Worm (Caenorhabditis elegans): ENCODE measurements around the gene usp-4.

DNA sequence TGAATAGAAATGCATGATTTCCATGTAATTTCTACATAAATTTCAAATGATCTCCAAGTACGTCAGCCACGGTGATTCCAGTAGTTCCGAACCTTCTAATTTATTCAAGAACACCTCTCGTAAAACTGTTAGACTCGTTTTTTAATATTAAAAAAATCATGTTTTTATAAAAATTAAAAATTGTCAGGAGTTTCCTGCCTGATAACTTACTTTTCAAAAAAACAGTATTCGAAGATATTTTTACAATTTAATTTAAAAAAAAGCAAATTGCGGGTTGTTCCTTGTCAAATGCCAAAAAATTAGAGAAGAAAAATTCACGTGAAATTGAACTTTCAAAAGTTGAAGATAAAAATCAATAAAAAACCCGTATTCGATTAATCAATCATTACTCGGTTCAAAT is 38.4 kb downstream of the usp-4 start, which contains the start of the genes C17H12.3 and C17H12.12:
- TF ChIP-seq W03F9.2 (tag; optimal IDR thresholded peaks at IDR 0.05), result no peak
- no peak for TF ChIP-seq him-1 (tag; optimal IDR thresholded peaks at IDR 0.05)
